Worm (Caenorhabditis elegans) whole organism, L4/young adult: Measurements from ENCODE around the gene spt-4.

Experiments
- W03F9.2 ChIP-seq: fragments of 150-350 bp; optimal IDR thresholded peaks from 2 replicates; lab custom pipeline; 2014; ENCODE audit warnings: missing biosample characterization, missing genetic modification characterization
- dao-5 ChIP-seq: sonication (generic microtip); optimal IDR thresholded peaks from 2 replicates; lab custom pipeline; 2016; ENCODE audit warnings: missing genotype, missing genetic modification characterization, moderate library complexity, missing compliant biosample characterization
- him-1 ChIP-seq: sonication (generic microtip); optimal IDR thresholded peaks from 2 replicates; lab custom pipeline; 2016; ENCODE audit warnings: missing genotype, missing genetic modification reagents, missing genetic modification characterization, missing compliant biosample characterization

- TF ChIP-seq him-1 (peak; percentile 86), dao-5 (tag; lab: Kevin White, UChicago) (no peak), W03F9.2 (tag; lab: Kevin White, UChicago) (no peak)
These were observed 44.0 kb downstream of the spt-4 start for ce11 chrIII:25582-25996.
